Worm (Caenorhabditis elegans) whole organism, L1 larva: ENCODE results near the gene cacn-1.

Experiments used
- C04F5.9 ChIP-seq: sonication (generic microtip); optimal IDR thresholded peaks from 2 replicates; lab custom pipeline; 2016; ENCODE audit warnings: missing genetic modification characterization, missing compliant biosample characterization
- C16A3.4 ChIP-seq: fragments of 150-350 bp; optimal IDR thresholded peaks from 2 replicates; lab custom pipeline; 2014; ENCODE audit warnings: missing biosample characterization, missing genetic modification characterization
- F16B12.6 ChIP-seq: fragments of 150-350 bp; optimal IDR thresholded peaks from 2 replicates; lab custom pipeline; 2014; ENCODE audit warnings: missing biosample characterization, missing genetic modification characterization
- ceh-63 ChIP-seq: fragments of 200-800 bp; sonication (Bioruptor generic); optimal IDR thresholded peaks from 2 replicates; lab custom pipeline; 2018; ENCODE audit warnings: mild to moderate bottlenecking, missing genetic modification characterization, missing compliant biosample characterization
- ceh-8 ChIP-seq: fragments of 200-800 bp; sonication (Bioruptor generic); optimal IDR thresholded peaks from 2 replicates; lab custom pipeline; 2018; ENCODE audit warnings: mild to moderate bottlenecking, missing genetic modification characterization, moderate library complexity, missing compliant biosample characterization
- ceh-82 ChIP-seq, 3 experiments: fragments of 150-350 bp in 1 of 3; sonication (generic microtip) in 2 of 3; optimal IDR thresholded peaks; 2 replicates each; lab custom pipeline; 2014 to 2017; ENCODE audit warnings: missing biosample characterization in 3 of 3, missing genetic modification characterization in 3 of 3
- ceh-88 ChIP-seq: fragments of 200-800 bp; sonication (Bioruptor generic); IDR thresholded peaks from 2 replicates; pipeline ENCODE4 v1.3.6; 2022; ENCODE audit warnings: missing genetic modification characterization, missing compliant biosample characterization
- ceh-90 ChIP-seq: sonication (generic microtip); optimal IDR thresholded peaks from 2 replicates; lab custom pipeline; 2016; ENCODE audit warnings: missing genetic modification characterization, missing compliant biosample characterization
- ces-1 ChIP-seq: fragments of 150-350 bp; optimal IDR thresholded peaks from 2 replicates; lab custom pipeline; 2014; ENCODE audit warnings: missing biosample characterization, missing genetic modification reagents, missing genetic modification characterization
- dpl-1 ChIP-seq, 3 experiments: fragments of 150-350 bp in 2 of 3; sonication (generic microtip) in 1 of 3; optimal IDR thresholded peaks; 2 replicates each; lab custom pipeline; 2014 to 2017; ENCODE audit warnings: missing biosample characterization in 3 of 3, missing genetic modification characterization in 3 of 3, missing genetic modification reagents in 3 of 3
- efl-1 ChIP-seq, 4 experiments: fragments of 150-350 bp; optimal IDR thresholded peaks in 3 of 4; peaks in 1 of 4; 1 replicate in 1 of 4; 2 replicates in 3 of 4; lab custom pipeline; 2014; ENCODE audit warnings: missing biosample characterization in 2 of 4, missing genetic modification characterization in 2 of 4, missing genetic modification reagents in 2 of 4
- efl-3 ChIP-seq: fragments of 200-800 bp; sonication (Bioruptor generic); optimal IDR thresholded peaks from 2 replicates; lab custom pipeline; 2018; ENCODE audit warnings: mild to moderate bottlenecking, missing genetic modification characterization, missing compliant biosample characterization
- egl-13 ChIP-seq: sonication (generic microtip); optimal IDR thresholded peaks from 2 replicates; lab custom pipeline; 2016; ENCODE audit warnings: missing genotype, missing genetic modification reagents, missing genetic modification characterization, missing compliant biosample characterization
- elt-2 ChIP-seq: sonication (generic microtip); optimal IDR thresholded peaks from 2 replicates; lab custom pipeline; 2016; ENCODE audit warnings: missing genetic modification characterization, mild to moderate bottlenecking, inconsistent platforms, missing compliant biosample characterization, missing genetic modification reagents
- elt-3 ChIP-seq, 6 experiments: fragments of 150-350 bp in 1 of 6; sonication (generic microtip); optimal IDR thresholded peaks; 2 replicates each; lab custom pipeline; 2017 to 2018; ENCODE audit warnings: missing biosample characterization in 6 of 6, missing genetic modification characterization in 6 of 6, inconsistent platforms in 1 of 6
- fkh-8 ChIP-seq: sonication (generic microtip); optimal IDR thresholded peaks from 2 replicates; lab custom pipeline; 2016; ENCODE audit warnings: mild to moderate bottlenecking, missing genetic modification characterization, missing compliant biosample characterization
- fos-1 ChIP-seq: fragments of 150-350 bp; optimal IDR thresholded peaks from 2 replicates; lab custom pipeline; 2014; ENCODE audit warnings: missing biosample characterization, missing genetic modification characterization
- grh-1 ChIP-seq: fragments of 200-800 bp; sonication (Bioruptor generic); IDR thresholded peaks from 2 replicates; pipeline ENCODE4 v1.3.6; 2022; ENCODE audit warnings: missing genetic modification reagents, missing genetic modification characterization, missing compliant biosample characterization
- hlh-4 ChIP-seq: sonication (generic microtip); optimal IDR thresholded peaks from 2 replicates; lab custom pipeline; 2016; ENCODE audit warnings: mild to moderate bottlenecking, missing genetic modification characterization, missing compliant biosample characterization
- irx-1 ChIP-seq: sonication (generic microtip); optimal IDR thresholded peaks from 2 replicates; lab custom pipeline; 2016; ENCODE audit warnings: missing genetic modification characterization, missing compliant biosample characterization
- isw-1 ChIP-seq: fragments of 200-800 bp; sonication (Bioruptor generic); IDR thresholded peaks from 2 replicates; pipeline ENCODE4 v1.3.6; 2022; ENCODE audit warnings: missing genetic modification characterization, missing compliant biosample characterization
- jun-1 ChIP-seq: fragments of 150-350 bp; optimal IDR thresholded peaks from 2 replicates; lab custom pipeline; 2014; ENCODE audit warnings: missing biosample characterization, missing genetic modification reagents, missing genetic modification characterization
- lin-13 ChIP-seq: fragments of 150-350 bp; optimal IDR thresholded peaks from 2 replicates; lab custom pipeline; 2014; ENCODE audit warnings: missing biosample characterization, missing genetic modification reagents, missing genetic modification characterization
- lin-15B ChIP-seq: fragments of 150-350 bp; sonication (generic microtip); optimal IDR thresholded peaks from 3 replicates; lab custom pipeline; 2014; ENCODE audit warnings: missing biosample characterization, missing genetic modification characterization
- lin-35 ChIP-seq, 2 experiments: fragments of 150-350 bp; optimal IDR thresholded peaks; 2 replicates each; lab custom pipeline; 2014; ENCODE audit warnings: missing biosample characterization in 2 of 2, missing genetic modification characterization in 2 of 2, missing genetic modification reagents in 2 of 2
- lin-39 ChIP-seq: fragments of 150-350 bp; optimal IDR thresholded peaks from 2 replicates; lab custom pipeline; 2014; ENCODE audit warnings: missing biosample characterization, missing genetic modification reagents, missing genetic modification characterization
- lir-3 ChIP-seq: sonication (generic microtip); optimal IDR thresholded peaks from 2 replicates; lab custom pipeline; 2016; ENCODE audit warnings: mild to moderate bottlenecking, missing genetic modification characterization, moderate library complexity, missing compliant biosample characterization; ENCODE audit not compliant: poor library complexity
- lsy-2 ChIP-seq, 2 experiments: fragments of 150-350 bp; optimal IDR thresholded peaks; 2 replicates each; lab custom pipeline; 2014; ENCODE audit warnings: missing biosample characterization in 2 of 2, missing genetic modification characterization in 2 of 2
- mdl-1 ChIP-seq, 2 experiments: fragments of 150-350 bp; optimal IDR thresholded peaks; 2 replicates each; lab custom pipeline; 2014 to 2017; ENCODE audit warnings: missing biosample characterization in 2 of 2, missing genetic modification characterization in 2 of 2, inconsistent platforms in 1 of 2
- nhr-20 ChIP-seq: sonication (generic microtip); optimal IDR thresholded peaks from 2 replicates; lab custom pipeline; 2016; ENCODE audit warnings: mild to moderate bottlenecking, missing genetic modification characterization, missing compliant biosample characterization
- nhr-237 ChIP-seq: fragments of 150-350 bp; optimal IDR thresholded peaks from 2 replicates; lab custom pipeline; 2014; ENCODE audit warnings: missing biosample characterization, missing genetic modification characterization
- nhr-28 ChIP-seq: fragments of 150-350 bp; optimal IDR thresholded peaks from 2 replicates; lab custom pipeline; 2014; ENCODE audit warnings: missing biosample characterization, missing genetic modification characterization
- nhr-47 ChIP-seq: sonication (generic microtip); optimal IDR thresholded peaks from 2 replicates; lab custom pipeline; 2016; ENCODE audit warnings: mild to moderate bottlenecking, missing genetic modification characterization, moderate library complexity, missing compliant biosample characterization
- nhr-85 ChIP-seq: sonication (generic microtip); peaks from one replicate; lab custom pipeline; 2016; ENCODE audit warnings: missing genetic modification characterization, inconsistent platforms, missing compliant biosample characterization
- pag-3 ChIP-seq: sonication (generic microtip); optimal IDR thresholded peaks from 2 replicates; lab custom pipeline; 2017; ENCODE audit warnings: missing genetic modification characterization, mild to moderate bottlenecking, missing compliant biosample characterization, antibody characterized with exemption, borderline replicate concordance; ENCODE audit not compliant: insufficient read depth
- rnt-1 ChIP-seq: sonication (generic microtip); optimal IDR thresholded peaks from 2 replicates; lab custom pipeline; 2016; ENCODE audit warnings: mild to moderate bottlenecking, missing genetic modification characterization, moderate library complexity, missing compliant biosample characterization
- skn-1 ChIP-seq: fragments of 150-350 bp; optimal IDR thresholded peaks from 2 replicates; lab custom pipeline; 2014; ENCODE audit warnings: missing biosample characterization, missing genetic modification characterization
- snpc-4 ChIP-seq: fragments of 150-350 bp; optimal IDR thresholded peaks from 2 replicates; lab custom pipeline; 2014; ENCODE audit warnings: missing biosample characterization, missing genetic modification characterization
- snu-23 ChIP-seq: sonication (generic microtip); optimal IDR thresholded peaks from 2 replicates; lab custom pipeline; 2016; ENCODE audit warnings: missing genetic modification characterization, missing compliant biosample characterization
- sox-4 ChIP-seq: sonication (generic microtip); optimal IDR thresholded peaks from 2 replicates; lab custom pipeline; 2016; ENCODE audit warnings: missing genetic modification characterization, missing compliant biosample characterization
- swsn-7 ChIP-seq: sonication (generic microtip); optimal IDR thresholded peaks from 2 replicates; lab custom pipeline; 2016; ENCODE audit warnings: missing genetic modification characterization, missing compliant biosample characterization
- tlp-1 ChIP-seq: fragments of 150-350 bp; optimal IDR thresholded peaks from 2 replicates; lab custom pipeline; 2014; ENCODE audit warnings: missing biosample characterization, missing genetic modification characterization
- unc-30 ChIP-seq: sonication (generic microtip); optimal IDR thresholded peaks from 2 replicates; lab custom pipeline; 2017; ENCODE audit warnings: missing biosample characterization, missing genetic modification characterization
- unc-86 ChIP-seq: sonication (generic microtip); optimal IDR thresholded peaks from 2 replicates; lab custom pipeline; 2016; ENCODE audit warnings: missing genetic modification characterization, missing compliant biosample characterization
- unc-98 ChIP-seq: fragments of 200-800 bp; sonication (Bioruptor generic); IDR thresholded peaks from 2 replicates; pipeline ENCODE4 v1.3.6; 2022; ENCODE audit warnings: missing genetic modification characterization, missing compliant biosample characterization
- xbp-1 ChIP-seq: sonication (generic microtip); optimal IDR thresholded peaks from 2 replicates; lab custom pipeline; 2016; ENCODE audit warnings: missing genetic modification characterization, missing compliant biosample characterization
- zag-1 ChIP-seq: fragments of 150-350 bp; optimal IDR thresholded peaks from 2 replicates; lab custom pipeline; 2014; ENCODE audit warnings: missing biosample characterization, missing genetic modification characterization
- ztf-11 ChIP-seq, 2 experiments: sonication (generic microtip); optimal IDR thresholded peaks; 2 replicates each; lab custom pipeline; 2016 to 2017; ENCODE audit warnings: missing genetic modification characterization in 2 of 2, missing biosample characterization in 1 of 2, missing compliant biosample characterization in 1 of 2

Gene cacn-1

DNA sequence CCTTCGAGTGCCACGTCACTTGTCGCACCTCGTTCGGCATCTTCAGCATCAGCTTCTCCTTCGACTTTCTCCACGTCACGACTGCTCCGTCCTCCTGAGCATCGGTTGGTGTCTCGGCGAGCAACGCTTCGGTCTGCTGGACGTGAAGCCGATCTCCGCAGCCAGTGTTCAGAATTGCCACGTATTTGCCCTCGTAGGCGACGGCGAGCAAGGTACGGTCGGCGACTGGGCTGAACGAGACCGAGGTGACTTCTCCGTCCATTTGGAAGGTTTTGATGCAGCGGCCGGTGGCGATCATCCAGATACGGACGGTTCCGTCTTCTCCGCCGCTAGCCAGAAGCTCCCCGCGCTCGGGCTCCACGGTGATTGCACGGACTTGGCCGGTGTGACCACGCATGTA is 10.3 kb upstream of the cacn-1 start:
- TF ChIP-seq C04F5.9 (tag; lab: Kevin White, UChicago), result no peak
- no peak for TF ChIP-seq unc-98 (GFP tag; lab: Robert Waterston, UW)
- no peak for TF ChIP-seq nhr-47
- no peak for TF ChIP-seq snpc-4 (tag; lab: Kevin White, UChicago)
- no peak for TF ChIP-seq F16B12.6 (tag; lab: Kevin White, UChicago)
- TF ChIP-seq nhr-237 (tag; lab: Kevin White, UChicago), result no peak
- no peak for TF ChIP-seq lin-35 (GFP tag; optimal IDR thresholded peaks at IDR 0.05; lab: Kevin White, UChicago)
- no peak for TF ChIP-seq snu-23 (GFP tag; lab: Kevin White, UChicago)
- no peak for TF ChIP-seq swsn-7 (tag; lab: Kevin White, UChicago)
- no peak for TF ChIP-seq mdl-1 (tag; optimal IDR thresholded peaks at IDR 0.05; lab: Kevin White, UChicago)
- no peak for TF ChIP-seq skn-1 (tag; lab: Kevin White, UChicago)

DNA sequence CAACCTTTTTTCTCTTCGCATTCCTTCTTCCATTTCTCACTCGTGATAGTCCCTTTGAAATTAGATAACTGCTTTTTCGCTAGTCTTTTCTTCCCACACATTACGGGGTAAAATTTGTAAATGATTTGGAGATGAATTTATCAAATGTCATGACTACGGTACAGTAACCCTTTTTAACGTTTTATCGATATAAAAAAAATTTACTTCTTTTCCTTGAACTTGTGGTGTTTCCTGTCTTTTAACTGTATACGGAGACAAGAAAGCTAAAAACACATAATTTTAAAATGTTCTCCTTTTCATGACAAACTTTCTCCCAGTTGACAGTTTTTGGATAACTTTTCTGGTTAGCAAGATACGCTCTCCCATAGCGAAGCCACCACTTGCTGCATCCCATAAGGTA is 8.1 kb upstream of the cacn-1 start, which contains the start of gene W03H9.1:
W03H9.1 (minus strand) TSS at position 101 of the 400 bp plus-strand sequence.
- no peak for TF ChIP-seq elt-3 (tag; optimal IDR thresholded peaks at IDR 0.05; lab: Kevin White, UChicago)
- no peak for TF ChIP-seq lsy-2 (tag; optimal IDR thresholded peaks at IDR 0.05; lab: Kevin White, UChicago)
- TF ChIP-seq lin-39 (tag; lab: Kevin White, UChicago), result no peak
- no peak for TF ChIP-seq tlp-1 (tag; lab: Kevin White, UChicago)
- TF ChIP-seq xbp-1 (tag; lab: Kevin White, UChicago), result no peak
- TF ChIP-seq fkh-8, result no peak
- TF ChIP-seq dpl-1 (GFP tag; optimal IDR thresholded peaks at IDR 0.05; lab: Kevin White, UChicago), result no peak
- no peak for TF ChIP-seq ceh-8 (GFP tag; lab: Kevin White, UChicago)

- TF ChIP-seq nhr-28, result no peak
- TF ChIP-seq lin-15B (tag; lab: Kevin White, UChicago), result peak; percentile 16
- TF ChIP-seq efl-3, result no peak
- TF ChIP-seq elt-3 (tag; optimal IDR thresholded peaks at IDR 0.05; lab: Kevin White, UChicago), result peak in 2 of 6 experiments; percentile 12 to 20
- peak; percentile 65 for TF ChIP-seq irx-1
- TF ChIP-seq ceh-63, result peak; percentile 65
- TF ChIP-seq C16A3.4 (tag; lab: Kevin White, UChicago), result peak; percentile 62
- TF ChIP-seq hlh-4 (tag; lab: Kevin White, UChicago), result peak; percentile 57
- peak; percentile 86 for TF ChIP-seq nhr-85
- TF ChIP-seq lin-13 (GFP tag; lab: Kevin White, UChicago), result peak; percentile 51
- TF ChIP-seq ceh-8 (GFP tag; lab: Kevin White, UChicago), result peak; percentile 85
- TF ChIP-seq zag-1 (tag; lab: Kevin White, UChicago), result no peak
- TF ChIP-seq unc-86 (tag; lab: Kevin White, UChicago), result peak; percentile 73
- peak; percentile 70 for TF ChIP-seq egl-13 (tag; lab: Kevin White, UChicago)
- TF ChIP-seq xbp-1 (tag; lab: Kevin White, UChicago), result peak; percentile 72
- peak; percentile 54 for TF ChIP-seq snpc-4 (tag; lab: Kevin White, UChicago)
- peak; percentile 87 for TF ChIP-seq lir-3
- TF ChIP-seq C04F5.9 (tag; lab: Kevin White, UChicago), result peak; percentile 79
- no peak for TF ChIP-seq jun-1 (tag; lab: Kevin White, UChicago)
- peak; percentile 90 for TF ChIP-seq rnt-1
- TF ChIP-seq sox-4 (tag; lab: Kevin White, UChicago), result peak; percentile 65
- peak; percentile 73 for TF ChIP-seq isw-1 (GFP tag; lab: Robert Waterston, UW)
- TF ChIP-seq unc-98 (GFP tag; lab: Robert Waterston, UW), result peak; percentile 85
- TF ChIP-seq ceh-82 (tag; optimal IDR thresholded peaks at IDR 0.05; lab: Kevin White, UChicago), result peak; percentile 41 to 86 (median 76)
- peak; percentile 66 for TF ChIP-seq ceh-90
- TF ChIP-seq ces-1 (GFP tag; lab: Kevin White, UChicago), result no peak
- no peak for TF ChIP-seq grh-1 (GFP tag; lab: Robert Waterston, UW)
- TF ChIP-seq unc-30 (tag; lab: Kevin White, UChicago), result no peak
- no peak for TF ChIP-seq fos-1
- peak; percentile 73 to 86 for TF ChIP-seq efl-1 (optimal IDR thresholded peaks at IDR 0.05; lab: Kevin White, UChicago)
- TF ChIP-seq efl-1 (GFP tag; optimal IDR thresholded peaks at IDR 0.05 in 1 of 2; lab: Kevin White, UChicago), result peak; percentile 81 to 98
- TF ChIP-seq ztf-11 (tag; optimal IDR thresholded peaks at IDR 0.05; lab: Kevin White, UChicago), result peak in 1 of 2 experiments; percentile 79
- peak; percentile 67; the same call in 1 of the 2 replicates for TF ChIP-seq ceh-88 (GFP tag; lab: Robert Waterston, UW)
- peak; percentile 62 for TF ChIP-seq elt-2 (tag; lab: Kevin White, UChicago)
- TF ChIP-seq nhr-20 (tag; lab: Kevin White, UChicago), result peak; percentile 77
- TF ChIP-seq pag-3 (tag; lab: Kevin White, UChicago), result no peak
These were observed 1.9 kb upstream of the cacn-1 start, which contains the start of gene W03H9.2 for ce11 chrII:14143838-14144268. Gene W03H9.2, minus strand, starts transcription at chrII:14143869.
